Worm (Caenorhabditis elegans): ENCODE measurements around the gene nas-39.

The nas-39 gene

DNA sequence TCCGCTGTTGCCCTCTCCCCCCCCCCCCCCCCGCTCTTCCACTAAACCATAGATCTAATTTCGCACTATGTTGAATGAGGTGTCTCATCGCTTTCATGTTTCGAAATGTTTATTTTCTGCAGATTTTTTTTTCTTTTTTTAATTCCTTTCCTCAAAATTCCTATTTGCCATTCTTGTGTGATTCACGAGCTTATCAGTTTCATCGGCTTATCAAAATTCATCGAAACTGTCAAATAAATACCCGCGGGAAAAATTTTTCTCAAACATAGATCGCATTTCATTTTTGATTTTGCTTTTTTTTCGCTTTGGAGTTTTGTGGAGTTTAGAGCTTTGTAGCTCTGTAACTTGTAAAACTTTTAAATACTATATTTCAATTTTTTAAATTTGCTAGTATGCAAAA is 27.3 kb downstream of the nas-39 start:
- TF ChIP-seq ceh-6 (GFP tag; optimal IDR thresholded peaks at IDR 0.05) (no peak), unc-86 (tag; optimal IDR thresholded peaks at IDR 0.05) (no peak), ceh-19 (GFP tag; optimal IDR thresholded peaks at IDR 0.05) (no peak), che-1 (tag; optimal IDR thresholded peaks at IDR 0.05) (no peak), ceh-24 (tag; optimal IDR thresholded peaks at IDR 0.05) (no peak), odd-2 (tag; optimal IDR thresholded peaks at IDR 0.05) (no peak), elt-2 (tag; optimal IDR thresholded peaks at IDR 0.05) (no peak), npax-4 (tag; optimal IDR thresholded peaks at IDR 0.05) (no peak), pat-9 (tag; optimal IDR thresholded peaks at IDR 0.05) (no peak), hlh-6 (tag; optimal IDR thresholded peaks at IDR 0.05) (no peak), C38D4.7 (GFP tag; optimal IDR thresholded peaks at IDR 0.05) (no peak), gmeb-2 (tag; optimal IDR thresholded peaks at IDR 0.05) (no peak), syd-9 (tag; optimal IDR thresholded peaks at IDR 0.05) (no peak), ceh-22 (tag; optimal IDR thresholded peaks at IDR 0.05) (no peak), ceh-14 (tag; optimal IDR thresholded peaks at IDR 0.05) (no peak)

DNA sequence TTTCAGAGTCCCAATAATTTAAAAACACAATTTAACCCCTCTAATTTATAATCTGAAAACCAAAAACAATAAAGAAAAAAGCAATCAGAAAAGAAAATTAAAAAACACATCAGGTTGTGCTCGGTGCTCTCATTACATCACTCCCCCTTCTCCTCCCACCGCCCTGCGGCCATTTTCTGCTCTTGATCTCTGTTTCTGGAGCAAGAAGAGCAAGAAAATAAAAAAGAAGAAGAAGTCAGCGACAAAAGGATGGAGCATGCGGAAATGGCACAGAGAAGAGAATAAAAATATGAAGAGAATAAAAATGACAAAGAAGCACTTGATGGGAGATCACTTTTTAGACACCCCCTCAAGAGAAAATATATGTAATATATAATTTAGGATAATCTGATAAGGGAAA is 28.0 kb downstream of the nas-39 start:
- TF ChIP-seq ceh-14 (tag; optimal IDR thresholded peaks at IDR 0.05), result peak; percentile 54
- peak; percentile 22 for TF ChIP-seq unc-42 (tag; optimal IDR thresholded peaks at IDR 0.05)
- no peak for TF ChIP-seq nhr-232 (tag; optimal IDR thresholded peaks at IDR 0.05)

DNA sequence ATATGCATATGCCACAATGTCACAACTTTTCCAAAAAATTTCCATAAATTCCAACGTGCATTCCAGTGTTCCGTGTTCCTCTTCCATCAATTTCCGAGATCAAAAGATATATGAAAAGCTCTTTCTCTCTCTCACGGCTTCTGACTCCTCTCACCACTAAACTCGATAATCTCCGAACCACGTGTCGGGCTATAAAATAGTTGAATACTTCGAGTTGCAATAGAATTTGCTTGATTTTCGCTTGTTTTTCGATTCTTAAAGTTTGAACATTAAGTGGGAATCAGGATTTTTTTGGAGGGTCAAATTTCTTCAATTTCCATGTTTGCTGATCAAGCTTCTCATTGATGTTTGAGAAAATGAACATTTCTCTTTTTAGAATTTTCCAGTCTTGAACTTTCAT is 28.6 kb downstream of the nas-39 start:
- TF ChIP-seq unc-42 (tag; optimal IDR thresholded peaks at IDR 0.05) (peak; percentile 33), elt-4 (tag; optimal IDR thresholded peaks at IDR 0.05) (no peak)

DNA sequence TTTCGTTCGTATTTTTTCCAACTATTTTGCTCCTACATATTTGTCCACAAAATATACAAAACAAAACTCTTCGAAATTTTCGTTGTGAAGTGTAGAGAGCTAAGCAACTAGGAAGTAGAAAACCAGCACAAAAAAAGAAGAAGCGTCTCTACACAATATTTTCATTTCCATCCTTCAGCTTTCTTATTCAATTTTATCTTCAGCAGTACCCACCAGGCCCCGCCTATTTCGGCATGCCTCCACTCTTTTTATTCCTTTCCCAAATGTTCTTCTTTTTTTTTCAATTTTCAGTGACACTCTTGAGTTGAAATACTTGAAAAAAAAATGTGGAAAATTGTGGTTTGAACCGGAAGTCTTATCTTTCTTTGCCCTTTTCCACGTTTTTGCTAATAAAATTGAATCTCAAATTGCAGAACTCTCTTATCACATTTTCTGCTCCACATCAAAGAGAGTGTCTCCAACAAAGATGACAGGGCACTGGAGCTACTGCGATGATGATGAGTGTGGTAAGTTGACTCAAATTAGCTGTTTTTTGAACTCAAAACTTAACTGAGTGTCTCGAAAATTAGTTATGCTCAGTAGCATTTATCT is 30.4 kb downstream of the nas-39 start, which contains the start of gene cah-3:
cah-3 (plus strand) TSS at position 414 of the 591 bp plus-strand sequence.
- TF ChIP-seq ceh-48 (tag; optimal IDR thresholded peaks at IDR 0.05) (no peak), madf-2 (tag; optimal IDR thresholded peaks at IDR 0.05) (no peak), rnt-1 (tag; optimal IDR thresholded peaks at IDR 0.05) (no peak), unc-42 (tag; optimal IDR thresholded peaks at IDR 0.05) (peak; percentile 77), pha-4 (tag; optimal IDR thresholded peaks at IDR 0.05) (no peak), dve-1 (tag; optimal IDR thresholded peaks at IDR 0.05) (no peak), syd-9 (tag; optimal IDR thresholded peaks at IDR 0.05) (no peak), ceh-6 (GFP tag; optimal IDR thresholded peaks at IDR 0.05) (no peak), odd-2 (tag; optimal IDR thresholded peaks at IDR 0.05) (no peak)

DNA sequence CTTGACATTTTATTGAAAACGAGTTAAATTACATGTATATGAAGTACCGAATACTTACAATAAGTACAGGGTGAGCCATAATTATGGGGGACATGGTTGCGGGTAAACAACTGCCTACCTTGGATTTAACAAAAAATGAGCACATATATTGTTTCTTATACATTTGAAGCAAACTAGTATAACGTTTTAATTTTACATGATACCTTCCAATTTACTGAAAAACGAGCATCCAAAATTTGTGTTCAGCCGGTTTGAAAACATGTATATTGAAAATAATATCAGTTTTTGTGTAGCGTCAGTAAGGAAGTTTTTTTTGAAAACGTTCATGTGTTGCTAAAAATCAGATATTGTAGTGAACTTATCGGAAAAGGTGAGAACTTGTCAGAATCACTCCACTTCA is 34.0 kb downstream of the nas-39 start:
- no peak for TF ChIP-seq nfya-1 (tag; optimal IDR thresholded peaks at IDR 0.05)

DNA sequence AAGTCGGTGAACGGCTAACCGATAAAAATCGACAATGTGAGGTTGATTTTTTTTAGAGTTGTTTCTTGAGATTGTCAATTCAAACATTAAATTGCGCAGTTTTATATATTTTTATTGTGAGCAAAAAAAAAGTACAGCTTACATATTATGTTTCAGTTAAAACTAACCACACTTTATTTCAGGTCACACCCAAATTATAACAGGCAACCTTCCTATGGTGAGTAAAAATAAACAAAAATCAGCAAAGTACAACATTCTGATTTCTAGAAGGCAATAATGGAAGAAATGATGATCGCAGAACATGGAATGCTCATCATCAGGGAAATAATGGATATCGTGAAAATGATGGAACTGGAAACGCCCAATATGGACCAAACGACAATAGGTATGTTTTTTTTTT is 37.9 kb downstream of the nas-39 start, which contains the start of gene K05G3.2:
K05G3.2 (plus strand) TSS at position 301 of the 400 bp plus-strand sequence.
- TF ChIP-seq hlh-8 (tag; optimal IDR thresholded peaks at IDR 0.05), result no peak
- no peak for TF ChIP-seq ama-1 (optimal IDR thresholded peaks at IDR 0.05)
- TF ChIP-seq unc-86 (tag; optimal IDR thresholded peaks at IDR 0.05), result no peak
- no peak for TF ChIP-seq unc-55 (GFP tag; optimal IDR thresholded peaks at IDR 0.05)
- TF ChIP-seq pros-1 (tag; optimal IDR thresholded peaks at IDR 0.05), result no peak
- no peak for TF ChIP-seq sdc-2 (tag; optimal IDR thresholded peaks at IDR 0.05)

DNA sequence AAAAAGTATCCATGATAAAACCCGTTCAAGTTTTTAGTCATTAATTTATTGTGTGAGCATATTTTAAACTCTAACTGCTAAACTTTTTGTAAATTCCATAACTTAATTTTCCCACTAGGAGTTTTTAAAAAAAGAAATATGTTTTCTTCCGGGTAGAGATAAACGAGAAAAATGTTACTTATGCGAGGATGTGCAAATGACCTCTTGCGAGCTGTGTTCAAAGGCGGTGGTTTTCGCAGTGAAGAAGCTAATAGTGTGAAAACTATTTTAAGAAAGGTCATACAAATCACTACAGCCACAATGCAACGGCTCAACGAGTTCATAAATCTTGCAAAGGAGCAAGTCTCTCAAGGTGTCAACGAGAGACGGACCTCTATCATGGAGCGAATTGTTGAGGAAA is 44.3 kb downstream of the nas-39 start, which contains the start of gene K05G3.1:
K05G3.1 (plus strand) TSS at position 301 of the 400 bp plus-strand sequence.
- no peak for TF ChIP-seq mec-3 (tag; optimal IDR thresholded peaks at IDR 0.05; ENCODE audit: borderline replicate concordance)
- TF ChIP-seq ceh-34 (tag; optimal IDR thresholded peaks at IDR 0.05), result no peak
- TF ChIP-seq elt-2 (tag; optimal IDR thresholded peaks at IDR 0.05), result no peak
- TF ChIP-seq F13H6.1 (tag; optimal IDR thresholded peaks at IDR 0.05), result no peak
- no peak for TF ChIP-seq pros-1 (tag; optimal IDR thresholded peaks at IDR 0.05)
- TF ChIP-seq pat-9 (tag; optimal IDR thresholded peaks at IDR 0.05), result no peak
- TF ChIP-seq gmeb-2 (tag; optimal IDR thresholded peaks at IDR 0.05), result no peak
- TF ChIP-seq ceh-2 (tag; optimal IDR thresholded peaks at IDR 0.05), result no peak
- no peak for TF ChIP-seq pqm-1 (tag; optimal IDR thresholded peaks at IDR 0.05)
- TF ChIP-seq unc-3 (GFP tag; conservative IDR thresholded peaks at IDR 0.05), result no peak
- no peak for TF ChIP-seq unc-3 (tag; optimal IDR thresholded peaks at IDR 0.05)
- no peak for TF ChIP-seq tbx-2 (tag; optimal IDR thresholded peaks at IDR 0.05)
- no peak for TF ChIP-seq dmd-4 (tag; optimal IDR thresholded peaks at IDR 0.05; ENCODE audit: borderline replicate concordance)
- TF ChIP-seq nhr-11 (tag; optimal IDR thresholded peaks at IDR 0.05), result no peak
- TF ChIP-seq tbx-7 (tag; optimal IDR thresholded peaks at IDR 0.05), result no peak
- no peak for TF ChIP-seq nhr-232 (tag; optimal IDR thresholded peaks at IDR 0.05)
